Fruit fly (Drosophila melanogaster): ENCODE measurements around the gene CG14380.

- no peak for TF ChIP-seq CG6163 (GFP tag; IDR thresholded peaks at IDR 0.05)
- TF ChIP-seq esn (GFP tag; optimal IDR thresholded peaks at IDR 0.05) = no peak
- TF ChIP-seq cyc (GFP tag; optimal IDR thresholded peaks at IDR 0.05) = no peak
- TF ChIP-seq Eip93F (GFP tag; optimal IDR thresholded peaks at IDR 0.05) = no peak
- TF ChIP-seq Sox15 (GFP tag; optimal IDR thresholded peaks at IDR 0.05) = no peak
- no peak for TF ChIP-seq CG10669 (GFP tag; optimal IDR thresholded peaks at IDR 0.05)
Observed at dm6 chr3R:13186396-13186795, 1.9 kb upstream of the CG14380 start, which contains the start of gene CG8508.

Data from whole organism, prepupa.